Fruit fly (Drosophila melanogaster) whole organism, embryonic: ENCODE data around the gene CG12362.
A peak's percentile ranks its signal among the peaks of the same experiment; 100 is the strongest.

Source experiments
- Abd-B ChIP-seq: fragments of 200-800 bp; sonication (Bioruptor generic); optimal IDR thresholded peaks from 2 replicates; lab custom pipeline; 2018; ENCODE audit warnings: missing biosample characterization, mild to moderate bottlenecking, missing genetic modification characterization, moderate library complexity
- Atf3 ChIP-seq: fragments of 200-800 bp; sonication (Bioruptor generic); optimal IDR thresholded peaks from 3 replicates; lab custom pipeline; 2016; ENCODE audit warnings: missing biosample characterization, missing genetic modification characterization
- Blimp-1 ChIP-seq: fragments of 200-800 bp; sonication (Bioruptor generic); optimal IDR thresholded peaks from 3 replicates; lab custom pipeline; 2018; ENCODE audit warnings: missing biosample characterization, missing genetic modification characterization, mild to moderate bottlenecking, moderate library complexity, missing genetic modification reagents
- CG10209 ChIP-seq: fragments of 200-800 bp; sonication (Bioruptor generic); optimal IDR thresholded peaks from 3 replicates; lab custom pipeline; 2017; ENCODE audit warnings: missing biosample characterization, mild to moderate bottlenecking, missing genetic modification characterization, missing genetic modification reagents
- CG10267 ChIP-seq: fragments of 200-800 bp; sonication (Bioruptor generic); optimal IDR thresholded peaks from 2 replicates; lab custom pipeline; 2018; ENCODE audit warnings: missing biosample characterization, mild to moderate bottlenecking, missing genetic modification characterization, moderate library complexity
- CG10274 ChIP-seq: fragments of 200-800 bp; sonication (Bioruptor generic); optimal IDR thresholded peaks from 3 replicates; lab custom pipeline; 2017; ENCODE audit warnings: missing biosample characterization, mild to moderate bottlenecking, missing genetic modification characterization
- CG12236 ChIP-seq: fragments of 200-800 bp; sonication (Bioruptor generic); optimal IDR thresholded peaks from 2 replicates; lab custom pipeline; 2016; ENCODE audit warnings: missing biosample characterization, missing genetic modification characterization
- CG12659 ChIP-seq: fragments of 200-800 bp; sonication (Bioruptor generic); optimal IDR thresholded peaks from 3 replicates; lab custom pipeline; 2017; ENCODE audit warnings: mild to moderate bottlenecking, missing biosample characterization, missing genetic modification reagents, missing genetic modification characterization
- CG1602 ChIP-seq: fragments of 200-800 bp; sonication (Bioruptor generic); optimal IDR thresholded peaks from 3 replicates; lab custom pipeline; 2016; ENCODE audit warnings: missing biosample characterization, missing genetic modification characterization
- CG17361 ChIP-seq: fragments of 200-800 bp; sonication (Bioruptor generic); IDR thresholded peaks from 3 replicates; pipeline ENCODE4 v1.3.6; 2022; ENCODE audit warnings: missing biosample characterization, missing genetic modification characterization
- CG17802 ChIP-seq: fragments of 200-800 bp; sonication (Bioruptor generic); optimal IDR thresholded peaks from 2 replicates; lab custom pipeline; 2018; ENCODE audit warnings: missing biosample characterization, mild to moderate bottlenecking, missing genetic modification characterization, moderate library complexity
- CG17912 ChIP-seq: fragments of 200-800 bp; sonication (Bioruptor generic); optimal IDR thresholded peaks from 2 replicates; lab custom pipeline; 2018; ENCODE audit warnings: missing biosample characterization, mild to moderate bottlenecking, missing genetic modification characterization
- CG18262 ChIP-seq: fragments of 200-800 bp; optimal IDR thresholded peaks from 3 replicates; lab custom pipeline; 2019; ENCODE audit warnings: missing biosample characterization, mild to moderate bottlenecking, missing genetic modification characterization, moderate library complexity
- CG18476 ChIP-seq: fragments of 200-800 bp; sonication (Bioruptor generic); optimal IDR thresholded peaks from 2 replicates; lab custom pipeline; 2016; ENCODE audit warnings: missing biosample characterization, mild to moderate bottlenecking, missing genetic modification characterization
- CG18619 ChIP-seq: fragments of 200-800 bp; sonication (Bioruptor generic); optimal IDR thresholded peaks from 3 replicates; lab custom pipeline; 2017; ENCODE audit warnings: missing biosample characterization, mild to moderate bottlenecking, missing genetic modification characterization
- CG31441 ChIP-seq: fragments of 200-800 bp; sonication (Bioruptor generic); IDR thresholded peaks from 2 replicates; pipeline ENCODE4 v1.3.6; 2022; ENCODE audit warnings: missing biosample characterization, missing genetic modification characterization
- CG3995 ChIP-seq: fragments of 200-800 bp; sonication (Bioruptor generic); optimal IDR thresholded peaks from 3 replicates; lab custom pipeline; 2016; ENCODE audit warnings: missing biosample characterization, missing genetic modification characterization
- CG42726 ChIP-seq: fragments of 200-800 bp; sonication (Bioruptor generic); IDR thresholded peaks from 2 replicates; pipeline ENCODE4 v1.3.6; 2022; ENCODE audit warnings: missing biosample characterization, missing genetic modification characterization; ENCODE audit not compliant: partially characterized antibody
- CG6813 ChIP-seq: fragments of 200-800 bp; sonication (Bioruptor generic); optimal IDR thresholded peaks from 2 replicates; lab custom pipeline; 2017; ENCODE audit warnings: missing biosample characterization, missing genetic modification characterization, mild to moderate bottlenecking, moderate library complexity, missing genetic modification reagents
- CG8478 ChIP-seq: fragments of >200 bp; optimal IDR thresholded peaks from 2 replicates; lab custom pipeline; 2018
- CG9797 ChIP-seq: fragments of 200-800 bp; sonication (Bioruptor generic); optimal IDR thresholded peaks from 3 replicates; lab custom pipeline; 2018; ENCODE audit warnings: missing biosample characterization, mild to moderate bottlenecking, missing genetic modification characterization
- CG9817 ChIP-seq: fragments of 200-800 bp; sonication (Bioruptor generic); optimal IDR thresholded peaks from 2 replicates; lab custom pipeline; 2018; ENCODE audit warnings: missing biosample characterization, mild to moderate bottlenecking, missing genetic modification characterization, moderate library complexity
- Chrac-16 ChIP-seq: fragments of 200-800 bp; sonication (Bioruptor generic); optimal IDR thresholded peaks from 3 replicates; lab custom pipeline; 2016; ENCODE audit warnings: missing biosample characterization, missing genetic modification characterization
- CoRest ChIP-seq: fragments of 200-800 bp; sonication (Bioruptor generic); optimal IDR thresholded peaks from 3 replicates; lab custom pipeline; 2018; ENCODE audit warnings: missing biosample characterization, mild to moderate bottlenecking, missing genetic modification characterization, moderate library complexity
- CrebB ChIP-seq: fragments of 200-800 bp; sonication (Bioruptor generic); optimal IDR thresholded peaks from 3 replicates; lab custom pipeline; 2018; ENCODE audit warnings: missing biosample characterization, mild to moderate bottlenecking, missing genetic modification characterization
- D ChIP-seq, 2 experiments: fragments of 200-800 bp in 1 of 2; fragments of >200 bp in 1 of 2; sonication (Bioruptor generic) in 1 of 2; optimal IDR thresholded peaks; 2 replicates in 1 of 2; 3 replicates in 1 of 2; lab custom pipeline; 2017; ENCODE audit warnings: mild to moderate bottlenecking in 1 of 2, missing biosample characterization in 1 of 2, missing genetic modification characterization in 1 of 2, missing genetic modification reagents in 1 of 2
- D19A ChIP-seq: fragments of 200-800 bp; optimal IDR thresholded peaks from 3 replicates; lab custom pipeline; 2019; ENCODE audit warnings: missing biosample characterization, mild to moderate bottlenecking, missing genetic modification characterization, moderate library complexity
- Dek ChIP-seq: fragments of 200-800 bp; sonication (Bioruptor generic); optimal IDR thresholded peaks from 3 replicates; lab custom pipeline; 2019; ENCODE audit warnings: missing biosample characterization, mild to moderate bottlenecking, missing genetic modification characterization, moderate library complexity
- Doc2 ChIP-seq: fragments of 200-800 bp; sonication (Bioruptor generic); IDR thresholded peaks from 2 replicates; pipeline ENCODE4 v1.3.6; 2022; ENCODE audit warnings: missing biosample characterization, missing genetic modification characterization
- Fer2 ChIP-seq: fragments of 200-800 bp; sonication (Bioruptor generic); optimal IDR thresholded peaks from 2 replicates; lab custom pipeline; 2018; ENCODE audit warnings: missing biosample characterization, mild to moderate bottlenecking, missing genetic modification characterization, moderate library complexity
- Hr3 ChIP-seq: fragments of 200-800 bp; sonication (Bioruptor generic); optimal IDR thresholded peaks from 3 replicates; lab custom pipeline; 2016; ENCODE audit warnings: missing biosample characterization, missing genetic modification characterization
- Hr51 ChIP-seq, 2 experiments: fragments of 200-800 bp; sonication (Bioruptor generic); optimal IDR thresholded peaks; 2 replicates in 1 of 2; 3 replicates in 1 of 2; lab custom pipeline; 2016 to 2018; ENCODE audit warnings: missing biosample characterization in 2 of 2, missing genetic modification characterization in 2 of 2, mild to moderate bottlenecking in 1 of 2, moderate library complexity in 1 of 2
- NFAT ChIP-seq: fragments of 200-800 bp; sonication (Bioruptor generic); IDR thresholded peaks from 2 replicates; pipeline ENCODE4 v1.3.6; 2022; ENCODE audit warnings: missing biosample characterization, missing genetic modification characterization
- Opbp ChIP-seq: fragments of 200-800 bp; sonication (Bioruptor generic); IDR thresholded peaks from 3 replicates; pipeline ENCODE4 v1.3.6; 2022; ENCODE audit warnings: missing biosample characterization, missing genetic modification characterization; ENCODE audit not compliant: partially characterized antibody
- Rx ChIP-seq: fragments of 200-800 bp; sonication (Bioruptor generic); IDR thresholded peaks from 2 replicates; pipeline ENCODE4 v1.3.6; 2022; ENCODE audit warnings: missing biosample characterization, missing genetic modification characterization
- Sox102F ChIP-seq: fragments of 200-800 bp; sonication (Bioruptor generic); optimal IDR thresholded peaks from 2 replicates; lab custom pipeline; 2018; ENCODE audit warnings: missing biosample characterization, mild to moderate bottlenecking, missing genetic modification characterization, moderate library complexity
- Xbp1 ChIP-seq: fragments of 200-800 bp; sonication (Bioruptor generic); optimal IDR thresholded peaks from 3 replicates; lab custom pipeline; 2016; ENCODE audit warnings: missing biosample characterization, mild to moderate bottlenecking, missing genetic modification characterization
- ac ChIP-seq: fragments of 200-800 bp; sonication (Bioruptor generic); optimal IDR thresholded peaks from 3 replicates; lab custom pipeline; 2017; ENCODE audit warnings: missing biosample characterization, mild to moderate bottlenecking, missing genetic modification characterization
- al ChIP-seq: fragments of 200-800 bp; sonication (Bioruptor generic); IDR thresholded peaks from 2 replicates; pipeline ENCODE4 v1.3.6; 2022; ENCODE audit warnings: missing biosample characterization, missing genetic modification characterization
- bsh ChIP-seq, 2 experiments: fragments of 200-800 bp; sonication (Bioruptor generic); optimal IDR thresholded peaks; 2 replicates each; lab custom pipeline; 2017 to 2018; ENCODE audit warnings: mild to moderate bottlenecking in 2 of 2, missing biosample characterization in 2 of 2, missing genetic modification characterization in 2 of 2, moderate library complexity in 1 of 2
- ems ChIP-seq: fragments of 200-800 bp; sonication (Bioruptor generic); optimal IDR thresholded peaks from 3 replicates; lab custom pipeline; 2016; ENCODE audit warnings: missing biosample characterization, missing genetic modification characterization
- gfzf ChIP-seq: fragments of 200-800 bp; sonication (Bioruptor generic); optimal IDR thresholded peaks from 2 replicates; lab custom pipeline; 2016; ENCODE audit warnings: missing biosample characterization, mild to moderate bottlenecking, missing genetic modification characterization, moderate library complexity
- lola ChIP-seq, 3 experiments: fragments of >200 bp in 2 of 3; fragments of 200-800 bp in 1 of 3; sonication (Bioruptor generic) in 1 of 3; optimal IDR thresholded peaks; 2 replicates each; lab custom pipeline; 2017 to 2019; ENCODE audit warnings: missing biosample characterization in 3 of 3, missing genetic modification characterization in 3 of 3, mild to moderate bottlenecking in 1 of 3, moderate library complexity in 1 of 3
- org-1 ChIP-seq: fragments of 200-800 bp; sonication (Bioruptor generic); optimal IDR thresholded peaks from 2 replicates; lab custom pipeline; 2017; ENCODE audit warnings: missing biosample characterization, missing genetic modification characterization
- phol ChIP-seq: fragments of 200-800 bp; sonication (Bioruptor generic); optimal IDR thresholded peaks from 3 replicates; lab custom pipeline; 2018; ENCODE audit warnings: missing biosample characterization, mild to moderate bottlenecking, missing genetic modification characterization, moderate library complexity
- sens-2 ChIP-seq: fragments of 200-800 bp; sonication (Bioruptor generic); IDR thresholded peaks from 2 replicates; pipeline ENCODE4 v1.3.6; 2022; ENCODE audit warnings: missing biosample characterization, missing genetic modification characterization
- shn ChIP-seq: fragments of 200-800 bp; sonication (Bioruptor generic); optimal IDR thresholded peaks from 3 replicates; lab custom pipeline; 2016; ENCODE audit warnings: missing biosample characterization, missing genetic modification characterization
- usp ChIP-seq: fragments of >200 bp; optimal IDR thresholded peaks from 2 replicates; lab custom pipeline; 2017; ENCODE audit warnings: missing biosample characterization, missing genetic modification characterization
- vfl ChIP-seq: fragments of 200-800 bp; sonication (Bioruptor generic); optimal IDR thresholded peaks from 2 replicates; lab custom pipeline; 2016; ENCODE audit warnings: missing biosample characterization, missing genetic modification characterization

The CG12362 gene

DNA sequence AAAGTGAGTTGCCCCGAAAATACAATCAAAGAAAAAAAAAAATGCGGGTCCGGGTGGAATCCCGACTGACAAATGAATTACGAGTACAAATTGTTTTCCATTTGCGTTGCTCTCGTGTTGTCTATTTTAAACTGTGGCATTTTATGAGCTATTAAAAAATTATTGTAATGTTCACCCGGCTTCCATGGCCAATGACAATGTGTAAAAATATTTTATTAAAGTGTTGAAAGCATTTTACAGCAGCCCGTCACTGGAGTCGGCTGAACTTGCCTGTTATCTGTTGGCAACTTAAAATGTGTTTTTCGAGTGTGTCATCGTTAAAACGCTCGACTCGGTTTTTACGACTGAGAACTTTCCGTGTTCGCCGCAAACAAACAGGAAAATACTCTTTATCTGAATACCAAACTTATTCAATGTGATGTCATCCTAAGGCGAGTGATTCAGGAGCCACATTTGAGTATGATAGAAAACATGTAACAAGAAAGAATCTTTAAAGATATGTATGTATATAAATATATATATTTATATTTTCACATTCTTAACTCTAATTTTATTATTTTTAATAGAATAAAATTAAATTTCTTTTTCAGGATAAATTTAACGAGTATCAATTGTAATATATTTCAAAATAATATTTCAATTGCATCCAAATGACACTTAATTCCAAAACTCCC lies 19.9 kb upstream of the CG12362 start (continued):
- TF ChIP-seq CG17802 (tag; lab: Kevin White, UChicago), result no peak
- TF ChIP-seq CG1602, result no peak
- TF ChIP-seq shn (GFP tag; lab: Kevin White, UChicago), result no peak
- peak in 1 of 2 experiments; percentile 17 for TF ChIP-seq bsh (GFP tag; optimal IDR thresholded peaks at IDR 0.05; lab: Kevin White, UChicago)
- no peak for TF ChIP-seq NFAT
- no peak for TF ChIP-seq CG3995 (GFP tag; lab: Kevin White, UChicago)
- no peak for TF ChIP-seq Fer2
- no peak for TF ChIP-seq CG18619 (GFP tag; lab: Kevin White, UChicago)
- TF ChIP-seq CG6813 (GFP tag; lab: Kevin White, UChicago), result no peak
- TF ChIP-seq usp (GFP tag; lab: Kevin White, UChicago), result no peak
- no peak for TF ChIP-seq sens-2 (GFP tag; lab: Robert Waterston, UW)
- TF ChIP-seq D19A (tag; lab: Kevin White, UChicago), result peak; percentile 93
- peak; percentile 29 for TF ChIP-seq Blimp-1 (GFP tag; lab: Kevin White, UChicago)
- no peak for TF ChIP-seq lola (GFP tag; optimal IDR thresholded peaks at IDR 0.05; lab: Kevin White, UChicago)
- TF ChIP-seq CG8478 (lab: Kevin White, UChicago), result no peak
- no peak for TF ChIP-seq CG9817 (tag; lab: Kevin White, UChicago)
- TF ChIP-seq Hr3, result no peak
- no peak for TF ChIP-seq CG18476
- TF ChIP-seq Hr51 (GFP tag; optimal IDR thresholded peaks at IDR 0.05; lab: Kevin White, UChicago), result no peak
- TF ChIP-seq Rx (GFP tag; lab: Robert Waterston, UW), result no peak
- TF ChIP-seq phol (tag; lab: Kevin White, UChicago), result peak; percentile 14
- TF ChIP-seq CG18262 (tag; lab: Kevin White, UChicago), result peak; percentile 32
- no peak for TF ChIP-seq Chrac-16 (GFP tag; lab: Kevin White, UChicago)
- TF ChIP-seq CG10274 (GFP tag; lab: Kevin White, UChicago), result no peak
- TF ChIP-seq Sox102F (GFP tag; lab: Kevin White, UChicago), result peak; percentile 20
- no peak for TF ChIP-seq al (GFP tag; lab: Robert Waterston, UW)
- TF ChIP-seq CG31441 (GFP tag; lab: Robert Waterston, UW), result no peak
- no peak for TF ChIP-seq vfl
- TF ChIP-seq CG17912 (GFP tag; lab: Kevin White, UChicago), result no peak
- no peak for TF ChIP-seq Dek (tag; lab: Kevin White, UChicago)
- no peak for TF ChIP-seq CG9797 (GFP tag; lab: Kevin White, UChicago)
- no peak for TF ChIP-seq CrebB
- no peak for TF ChIP-seq Opbp (GFP tag; lab: Robert Waterston, UW)
- TF ChIP-seq org-1 (GFP tag; lab: Kevin White, UChicago), result no peak
- TF ChIP-seq Atf3 (GFP tag; lab: Kevin White, UChicago), result no peak
- no peak for TF ChIP-seq Doc2 (GFP tag; lab: Robert Waterston, UW)
- no peak for TF ChIP-seq ems (GFP tag; lab: Kevin White, UChicago)
- TF ChIP-seq gfzf, result no peak
- no peak for TF ChIP-seq CG42726 (GFP tag; lab: Robert Waterston, UW)
- no peak for TF ChIP-seq D (optimal IDR thresholded peaks at IDR 0.05; lab: Kevin White, UChicago)
- TF ChIP-seq D (GFP tag; optimal IDR thresholded peaks at IDR 0.05; lab: Kevin White, UChicago), result peak; percentile 10
- no peak for TF ChIP-seq ac (GFP tag; lab: Kevin White, UChicago)
- TF ChIP-seq CG10267, result peak; percentile 4
- no peak for TF ChIP-seq CG12236 (GFP tag; lab: Kevin White, UChicago)
- peak; percentile 52 for TF ChIP-seq Abd-B
- no peak for TF ChIP-seq CG12659 (GFP tag; lab: Kevin White, UChicago)
- no peak for TF ChIP-seq CG10209 (GFP tag; lab: Kevin White, UChicago)
- 0 out of 3 replicates have a peak, but pooled peaks have one; percentile 25 for TF ChIP-seq CG17361 (GFP tag; lab: Robert Waterston, UW)
- TF ChIP-seq CoRest (tag; lab: Kevin White, UChicago), result peak; percentile 28
- TF ChIP-seq Xbp1 (GFP tag; lab: Kevin White, UChicago), result no peak
